Worm (Caenorhabditis elegans) whole organism, L4 larva: ENCODE data around the gene clec-160.

Experiments used
- F10B5.3 ChIP-seq: sonication (generic microtip); optimal IDR thresholded peaks from 2 replicates; lab custom pipeline; 2016; ENCODE audit warnings: mild to moderate bottlenecking, missing genetic modification characterization, missing compliant biosample characterization
- F26F4.8 ChIP-seq: fragments of 200-800 bp; sonication (Bioruptor generic); conservative IDR thresholded peaks from 2 replicates; pipeline ENCODE4 v1.3.6; 2022; ENCODE audit warnings: missing genetic modification characterization, missing compliant biosample characterization
- F44E2.7 ChIP-seq: fragments of 200-800 bp; sonication (Bioruptor generic); IDR thresholded peaks from 2 replicates; pipeline ENCODE4 v2.1.2; 2022; ENCODE audit warnings: missing genetic modification characterization, missing compliant biosample characterization
- R02D3.7 ChIP-seq: fragments of 150-350 bp; sonication (generic microtip); optimal IDR thresholded peaks from 3 replicates; lab custom pipeline; 2014; ENCODE audit warnings: missing biosample characterization, missing genetic modification characterization
- Y105C5A.15 ChIP-seq: fragments of 200-800 bp; sonication (Bioruptor generic); IDR thresholded peaks from 2 replicates; pipeline ENCODE4 v1.3.6; 2022; ENCODE audit warnings: missing genetic modification characterization, missing compliant biosample characterization
- Y48G9A.11 ChIP-seq: fragments of 200-800 bp; sonication (Bioruptor generic); IDR thresholded peaks from 2 replicates; pipeline ENCODE4 v1.3.6; 2022; ENCODE audit warnings: missing genetic modification reagents, missing genetic modification characterization, missing compliant biosample characterization
- Y5F2A.4 ChIP-seq: fragments of 200-800 bp; sonication (Bioruptor generic); optimal IDR thresholded peaks from 2 replicates; lab custom pipeline; 2018; ENCODE audit warnings: mild to moderate bottlenecking, missing genetic modification characterization, missing compliant biosample characterization
- Y75B8A.6 ChIP-seq: fragments of 200-800 bp; sonication (Bioruptor generic); IDR thresholded peaks from 2 replicates; pipeline ENCODE4 v1.3.6; 2022; ENCODE audit warnings: missing genetic modification reagents, missing genetic modification characterization, missing compliant biosample characterization
- aha-1 ChIP-seq: fragments of 150-350 bp; peaks from one replicate; lab custom pipeline; 2014; ENCODE audit warnings: missing biosample characterization, missing genetic modification characterization
- ama-1 ChIP-seq: fragments of 150-350 bp; optimal IDR thresholded peaks from 2 replicates; lab custom pipeline; 2014; ENCODE audit warnings: inconsistent platforms, mixed read lengths
- ceh-28 ChIP-seq: fragments of 150-350 bp; optimal IDR thresholded peaks from 2 replicates; lab custom pipeline; 2014; ENCODE audit warnings: missing biosample characterization, missing genetic modification reagents, missing genetic modification characterization
- ceh-32 ChIP-seq: sonication (generic microtip); optimal IDR thresholded peaks from 2 replicates; lab custom pipeline; 2016; ENCODE audit warnings: mild to moderate bottlenecking, missing genetic modification characterization, missing compliant biosample characterization; ENCODE audit not compliant: poor library complexity
- ceh-44 ChIP-seq: fragments of 200-800 bp; sonication (Bioruptor generic); IDR thresholded peaks from 2 replicates; pipeline ENCODE4 v1.3.6; 2022; ENCODE audit warnings: missing genetic modification reagents, missing genetic modification characterization, missing compliant biosample characterization
- ceh-82 ChIP-seq: sonication (generic microtip); optimal IDR thresholded peaks from 2 replicates; lab custom pipeline; 2017; ENCODE audit warnings: missing biosample characterization, missing genetic modification characterization
- cey-2 ChIP-seq: sonication (generic microtip); optimal IDR thresholded peaks from 3 replicates; lab custom pipeline; 2017; ENCODE audit warnings: missing genetic modification characterization, mild to moderate bottlenecking, missing compliant biosample characterization, antibody characterized with exemption, borderline replicate concordance; ENCODE audit not compliant: insufficient read depth
- ctbp-1 ChIP-seq: fragments of 200-800 bp; sonication (Bioruptor generic); IDR thresholded peaks from 2 replicates; pipeline ENCODE4 v1.3.6; 2022; ENCODE audit warnings: missing genetic modification reagents, missing genetic modification characterization, missing compliant biosample characterization
- daf-19 ChIP-seq: fragments of 200-800 bp; sonication (Bioruptor generic); conservative IDR thresholded peaks from 2 replicates; pipeline ENCODE4 v1.3.6; 2022; ENCODE audit warnings: missing genetic modification characterization, missing compliant biosample characterization
- daf-8 ChIP-seq: fragments of 200-800 bp; sonication (Bioruptor generic); IDR thresholded peaks from 2 replicates; pipeline ENCODE4 v1.3.6; 2022; ENCODE audit warnings: missing genetic modification characterization, missing compliant biosample characterization
- dmd-6 ChIP-seq: fragments of 200-800 bp; sonication (Bioruptor generic); IDR thresholded peaks from 2 replicates; pipeline ENCODE4 v1.3.6; 2022; ENCODE audit warnings: missing genetic modification reagents, missing genetic modification characterization, missing compliant biosample characterization
- dpl-1 ChIP-seq: fragments of 150-350 bp; optimal IDR thresholded peaks from 2 replicates; lab custom pipeline; 2014; ENCODE audit warnings: missing biosample characterization, missing genetic modification reagents, missing genetic modification characterization
- duxl-1 ChIP-seq: sonication (generic microtip); optimal IDR thresholded peaks from 2 replicates; lab custom pipeline; 2016; ENCODE audit warnings: mild to moderate bottlenecking, missing genetic modification characterization, moderate library complexity, missing compliant biosample characterization; ENCODE audit not compliant: poor library complexity
- dve-1 ChIP-seq: sonication (generic microtip); optimal IDR thresholded peaks from 2 replicates; lab custom pipeline; 2017; ENCODE audit warnings: antibody characterized with exemption, mild to moderate bottlenecking, missing genetic modification characterization, missing compliant biosample characterization; ENCODE audit not compliant: insufficient read depth
- egl-43 ChIP-seq: fragments of 200-800 bp; sonication (Bioruptor generic); IDR thresholded peaks from 2 replicates; pipeline ENCODE4 v1.3.6; 2022; ENCODE audit warnings: missing genetic modification reagents, missing genetic modification characterization, missing compliant biosample characterization
- gei-8 ChIP-seq: fragments of 200-800 bp; sonication (Bioruptor generic); optimal IDR thresholded peaks from 2 replicates; lab custom pipeline; 2018; ENCODE audit warnings: mild to moderate bottlenecking, missing genetic modification characterization, missing compliant biosample characterization
- hif-1 ChIP-seq, 2 experiments: sonication (generic microtip); optimal IDR thresholded peaks; 2 replicates each; lab custom pipeline; 2016 to 2017; ENCODE audit warnings: missing compliant biosample characterization in 2 of 2, missing genetic modification characterization in 2 of 2, missing genetic modification reagents in 2 of 2, missing genotype in 2 of 2, mild to moderate bottlenecking in 1 of 2
- hlh-11 ChIP-seq: fragments of 200-800 bp; sonication (Bioruptor generic); optimal IDR thresholded peaks from 2 replicates; lab custom pipeline; 2018; ENCODE audit warnings: mild to moderate bottlenecking, missing genetic modification characterization, missing compliant biosample characterization
- hlh-30 ChIP-seq: sonication (generic microtip); optimal IDR thresholded peaks from 2 replicates; lab custom pipeline; 2017; ENCODE audit warnings: antibody characterized with exemption, mild to moderate bottlenecking, missing genetic modification characterization, missing compliant biosample characterization; ENCODE audit not compliant: insufficient read depth
- lin-1 ChIP-seq: fragments of 200-800 bp; sonication (Bioruptor generic); IDR thresholded peaks from 2 replicates; pipeline ENCODE4 v1.3.6; 2022; ENCODE audit warnings: missing genetic modification reagents, missing genetic modification characterization, missing compliant biosample characterization
- lin-15B ChIP-seq: fragments of 150-350 bp; sonication (generic microtip); optimal IDR thresholded peaks from 3 replicates; lab custom pipeline; 2014; ENCODE audit warnings: missing biosample characterization, missing genetic modification characterization
- lsy-2 ChIP-seq, 2 experiments: fragments of 150-350 bp in 1 of 2; sonication (generic microtip) in 1 of 2; optimal IDR thresholded peaks; 2 replicates each; lab custom pipeline; 2014 to 2017; ENCODE audit warnings: missing biosample characterization in 2 of 2, missing genetic modification characterization in 2 of 2
- madf-5 ChIP-seq, 2 experiments: fragments of 200-800 bp; sonication (Bioruptor generic); IDR thresholded peaks; 2 replicates each; pipeline ENCODE4 v1.3.6; 2022; ENCODE audit warnings: missing compliant biosample characterization in 2 of 2, missing genetic modification characterization in 2 of 2
- mes-2 ChIP-seq: sonication (generic microtip); optimal IDR thresholded peaks from 2 replicates; lab custom pipeline; 2016; ENCODE audit warnings: missing genotype, mild to moderate bottlenecking, missing genetic modification characterization, missing compliant biosample characterization; ENCODE audit not compliant: poor library complexity, severe bottlenecking
- mxl-3 ChIP-seq: fragments of 200-800 bp; sonication (Bioruptor generic); optimal IDR thresholded peaks from 2 replicates; lab custom pipeline; 2018; ENCODE audit warnings: mild to moderate bottlenecking, missing genetic modification characterization, missing compliant biosample characterization
- nhr-102 ChIP-seq: sonication (generic microtip); optimal IDR thresholded peaks from 2 replicates; lab custom pipeline; 2016; ENCODE audit warnings: mild to moderate bottlenecking, missing genetic modification characterization, moderate library complexity, missing compliant biosample characterization
- nhr-237 ChIP-seq: sonication (generic microtip); optimal IDR thresholded peaks from 2 replicates; lab custom pipeline; 2017; ENCODE audit warnings: missing biosample characterization, missing genetic modification characterization
- nhr-28 ChIP-seq: fragments of 150-350 bp; optimal IDR thresholded peaks from 2 replicates; lab custom pipeline; 2014; ENCODE audit warnings: missing biosample characterization, missing genetic modification characterization
- nhr-42 ChIP-seq: fragments of 200-800 bp; sonication (Bioruptor generic); IDR thresholded peaks from 2 replicates; pipeline ENCODE4 v1.3.6; 2022; ENCODE audit warnings: missing genetic modification characterization, missing compliant biosample characterization
- pha-4 ChIP-seq, 2 experiments: fragments of 150-350 bp in 1 of 2; fragments of 200-800 bp in 1 of 2; sonication (Bioruptor generic) in 1 of 2; IDR thresholded peaks in 1 of 2; optimal IDR thresholded peaks in 1 of 2; 2 replicates each; pipeline versions ENCODE4 v1.3.6 to Lab custom; 2014 to 2022; ENCODE audit warnings: missing genetic modification characterization in 2 of 2, missing genetic modification reagents in 2 of 2, missing biosample characterization in 1 of 2, missing compliant biosample characterization in 1 of 2
- php-3 ChIP-seq: fragments of 200-800 bp; sonication (Bioruptor generic); IDR thresholded peaks from 2 replicates; pipeline ENCODE4 v1.3.6; 2022; ENCODE audit warnings: missing genetic modification reagents, missing genetic modification characterization, missing compliant biosample characterization
- set-16 ChIP-seq: fragments of 200-800 bp; sonication (Bioruptor generic); IDR thresholded peaks from 2 replicates; pipeline ENCODE4 v1.3.6; 2022; ENCODE audit warnings: missing genetic modification reagents, missing genetic modification characterization, missing compliant biosample characterization
- skn-1 ChIP-seq: fragments of 150-350 bp; optimal IDR thresholded peaks from 2 replicates; lab custom pipeline; 2014; ENCODE audit warnings: missing biosample characterization, missing genetic modification characterization
- snpc-4 ChIP-seq: fragments of 150-350 bp; optimal IDR thresholded peaks from 2 replicates; lab custom pipeline; 2014; ENCODE audit warnings: missing biosample characterization, missing genetic modification characterization
- unc-39 ChIP-seq: sonication (generic microtip); optimal IDR thresholded peaks from 2 replicates; lab custom pipeline; 2017; ENCODE audit warnings: missing biosample characterization, missing genetic modification characterization
- unc-62 ChIP-seq, 3 experiments: fragments of 150-350 bp in 1 of 3; sonication (generic microtip); optimal IDR thresholded peaks in 2 of 3; peaks in 1 of 3; 1 replicate in 1 of 3; 2 replicates in 2 of 3; lab custom pipeline; 2014 to 2017; ENCODE audit warnings: missing biosample characterization in 3 of 3, missing genetic modification characterization in 3 of 3, missing genetic modification reagents in 3 of 3, missing genotype in 1 of 3
- zip-11 ChIP-seq: fragments of 200-800 bp; sonication (Bioruptor generic); IDR thresholded peaks from 2 replicates; pipeline ENCODE4 v1.3.6; 2022; ENCODE audit warnings: missing genetic modification characterization, missing compliant biosample characterization
- zip-2 ChIP-seq: fragments of 150-350 bp; optimal IDR thresholded peaks from 2 replicates; lab custom pipeline; 2014; ENCODE audit warnings: missing biosample characterization, missing genetic modification characterization

The clec-160 gene

DNA sequence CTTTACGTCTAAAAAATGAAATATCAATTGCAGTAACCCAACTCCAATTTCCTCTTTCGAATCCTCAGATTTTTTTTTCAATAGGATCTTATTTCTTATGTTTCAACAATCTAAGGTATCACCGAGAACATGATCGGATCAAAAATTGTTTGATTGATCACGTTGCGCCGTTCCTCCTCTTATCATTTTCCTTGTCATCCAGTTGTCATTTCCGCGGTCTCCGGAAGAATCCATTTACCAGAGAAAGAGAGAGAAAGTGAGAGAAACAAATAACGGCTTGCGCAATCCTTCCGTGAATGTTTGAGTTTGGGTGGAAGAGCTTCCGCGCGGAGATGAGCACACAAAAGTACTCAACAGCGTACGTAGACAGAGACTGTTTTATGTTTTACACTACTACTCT is 17.5 kb upstream of the clec-160 start:
- TF ChIP-seq dve-1 (tag; lab: Kevin White, UChicago) (peak; percentile 7), hlh-30 (tag; lab: Kevin White, UChicago) (no peak), duxl-1 (tag; lab: Kevin White, UChicago) (no peak), mes-2 (tag; lab: Kevin White, UChicago) (peak; percentile 1), aha-1 (tag; lab: Kevin White, UChicago) (peak; percentile 30), nhr-28 (tag; lab: Kevin White, UChicago) (peak; percentile 3), Y105C5A.15 (no peak), zip-2 (tag; lab: Kevin White, UChicago) (no peak), nhr-102 (no peak), unc-39 (no peak), dmd-6 (peak; percentile 93), madf-5 (GFP tag; IDR thresholded peaks at IDR 0.05; lab: Robert Waterston, UW) (no peak), dpl-1 (GFP tag; lab: Kevin White, UChicago) (no peak), mxl-3 (GFP tag; lab: Kevin White, UChicago) (peak; percentile 31), skn-1 (tag; lab: Kevin White, UChicago) (no peak), hif-1 (tag; optimal IDR thresholded peaks at IDR 0.05; lab: Kevin White, UChicago) (no peak), daf-19 (GFP tag; lab: Robert Waterston, UW) (no peak), ama-1 (lab: Kevin White, UChicago) (no peak), hlh-11 (tag; lab: Kevin White, UChicago) (peak; percentile 32), zip-11 (GFP tag; lab: Robert Waterston, UW) (no peak), nhr-237 (no peak), daf-8 (GFP tag; lab: Robert Waterston, UW) (no peak), ceh-82 (no peak), F10B5.3 (tag; lab: Kevin White, UChicago) (no peak), F44E2.7 (no peak), F26F4.8 (no peak), nhr-42 (no peak)

DNA sequence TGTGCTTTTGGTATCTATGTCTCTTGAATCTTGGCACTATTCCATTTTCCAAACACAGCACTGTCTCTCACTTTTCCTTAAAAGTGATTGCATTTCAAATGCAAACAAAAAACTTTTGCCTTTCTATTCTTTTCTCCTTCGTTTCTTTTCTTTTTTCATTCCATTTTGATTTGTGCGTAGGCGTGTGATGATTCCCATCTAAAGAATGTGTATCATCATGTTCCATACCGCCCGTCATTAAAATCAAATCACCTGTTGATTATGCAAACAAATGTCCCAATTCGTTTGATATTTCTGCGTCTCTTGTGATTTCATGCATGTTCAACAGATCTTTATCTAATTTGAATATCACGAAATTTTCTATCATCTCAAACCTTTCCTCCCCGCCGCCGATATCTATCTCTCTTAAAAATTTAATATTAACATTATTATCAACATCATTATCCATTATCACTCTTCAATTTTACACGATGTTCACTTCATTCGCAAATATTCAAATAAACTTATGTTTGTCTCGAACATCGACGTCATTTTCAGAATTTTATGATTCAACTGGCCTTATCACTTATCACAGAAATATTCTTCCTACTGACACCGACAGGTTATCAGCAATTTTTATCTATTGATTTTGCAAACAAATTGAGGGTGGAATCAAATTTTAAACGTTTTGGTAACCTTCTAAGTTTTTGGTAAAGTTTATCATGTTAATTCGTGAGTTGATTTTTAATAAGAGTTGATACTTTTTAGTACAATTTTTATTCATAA is 15.7 kb upstream of the clec-160 start:
- TF ChIP-seq dmd-6 (peak; percentile 78), ceh-28 (tag; lab: Kevin White, UChicago) (no peak), snpc-4 (tag; lab: Kevin White, UChicago) (no peak), dve-1 (tag; lab: Kevin White, UChicago) (peak; percentile 74), zip-11 (GFP tag; lab: Robert Waterston, UW) (no peak), ctbp-1 (no peak), php-3 (no peak), F44E2.7 (no peak), ceh-44 (GFP tag; lab: Robert Waterston, UW) (no peak), set-16 (GFP tag; lab: Robert Waterston, UW) (no peak), skn-1 (tag; lab: Kevin White, UChicago) (no peak), pha-4 (GFP tag; IDR thresholded peaks at IDR 0.05; lab: Robert Waterston, UW) (no peak), pha-4 (tag; optimal IDR thresholded peaks at IDR 0.05; lab: Kevin White, UChicago) (no peak), zip-2 (tag; lab: Kevin White, UChicago) (no peak), gei-8 (GFP tag; lab: Kevin White, UChicago) (no peak), duxl-1 (tag; lab: Kevin White, UChicago) (no peak), Y48G9A.11 (no peak), hif-1 (tag; optimal IDR thresholded peaks at IDR 0.05; lab: Kevin White, UChicago) (no peak), lin-1 (GFP tag; lab: Robert Waterston, UW) (no peak), dpl-1 (GFP tag; lab: Kevin White, UChicago) (no peak), lin-15B (no peak), unc-62 (GFP tag; optimal IDR thresholded peaks at IDR 0.05 in 1 of 2; lab: Kevin White, UChicago) (no peak), unc-62 (tag; optimal IDR thresholded peaks at IDR 0.05; lab: Kevin White, UChicago) (no peak), aha-1 (tag; lab: Kevin White, UChicago) (no peak), lsy-2 (tag; optimal IDR thresholded peaks at IDR 0.05; lab: Kevin White, UChicago) (no peak), ama-1 (lab: Kevin White, UChicago) (no peak), ceh-32 (no peak), Y75B8A.6 (GFP tag; lab: Robert Waterston, UW) (no peak), R02D3.7 (tag; lab: Kevin White, UChicago) (no peak), mxl-3 (GFP tag; lab: Kevin White, UChicago) (no peak), egl-43 (GFP tag; lab: Robert Waterston, UW) (no peak), Y5F2A.4 (no peak), cey-2 (tag; lab: Kevin White, UChicago) (no peak)
